Worm (Caenorhabditis elegans): ENCODE data around the gene rnh-1.2.

Gene rnh-1.2

ce11 chrII:9807519-9807972 is 34.3 kb downstream of the rnh-1.2 start, which contains the start of gene cyp-13A8:
cyp-13A8 (minus strand) TSS chrII:9807569.
- TF ChIP-seq snu-23 (GFP tag; optimal IDR thresholded peaks at IDR 0.05), result peak; percentile 23
- peak in 1 of 2 experiments; percentile 39 for TF ChIP-seq lin-35 (GFP tag; optimal IDR thresholded peaks at IDR 0.05)
- peak in 1 of 6 experiments; percentile 43 for TF ChIP-seq elt-3 (tag; optimal IDR thresholded peaks at IDR 0.05)
- TF ChIP-seq unc-30 (tag; optimal IDR thresholded peaks at IDR 0.05), result no peak
- TF ChIP-seq nhr-12 (tag; optimal IDR thresholded peaks at IDR 0.05), result no peak
- peak; percentile 93 for TF ChIP-seq nhr-20 (tag; optimal IDR thresholded peaks at IDR 0.05)
- peak; percentile 31 for TF ChIP-seq nhr-71 (tag; optimal IDR thresholded peaks at IDR 0.05)
- no peak for TF ChIP-seq sptf-1 (tag; optimal IDR thresholded peaks at IDR 0.05)
- peak; percentile 32 for TF ChIP-seq blmp-1 (tag; optimal IDR thresholded peaks at IDR 0.05)
- TF ChIP-seq efl-1 (optimal IDR thresholded peaks at IDR 0.05), result no peak
- peak in 1 of 2 experiments; percentile 91 for TF ChIP-seq efl-1 (GFP tag; optimal IDR thresholded peaks at IDR 0.05 in 1 of 2)
- TF ChIP-seq nhr-85 (tag), result peak; percentile 60
- TF ChIP-seq lin-14 (GFP tag; optimal IDR thresholded peaks at IDR 0.05), result peak; percentile 63
- TF ChIP-seq elt-2 (tag; optimal IDR thresholded peaks at IDR 0.05), result peak; percentile 66
- no peak for TF ChIP-seq tbx-2 (tag; optimal IDR thresholded peaks at IDR 0.05)

DNA sequence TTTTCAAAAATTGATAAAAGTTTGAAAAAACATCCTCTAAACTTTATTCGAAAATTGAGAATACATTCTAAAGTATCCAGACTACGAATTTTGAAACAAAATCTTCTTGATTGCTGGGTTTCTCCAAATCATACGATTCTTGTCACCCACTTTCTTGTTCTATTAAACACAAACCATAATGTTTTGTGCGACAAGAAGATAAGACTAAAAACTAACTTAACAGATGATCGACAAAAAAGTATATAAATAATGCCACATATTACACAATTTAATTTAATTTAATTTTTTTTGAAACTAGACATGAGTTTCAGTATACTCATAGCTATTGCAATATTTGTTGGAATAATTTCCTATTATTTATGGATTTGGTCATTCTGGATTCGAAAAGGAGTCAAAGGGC is 38.5 kb downstream of the rnh-1.2 start, which contains the start of gene cyp-13A7:
TSS of gene cyp-13A7 (plus strand) at position 301 of the 400 bp plus-strand sequence.
- TF ChIP-seq nhr-85 (tag), result peak; percentile 6
- peak; percentile 17 for TF ChIP-seq nhr-20 (tag; optimal IDR thresholded peaks at IDR 0.05)
- TF ChIP-seq mdl-1 (tag; optimal IDR thresholded peaks at IDR 0.05), result no peak
- no peak for TF ChIP-seq swsn-7 (tag; optimal IDR thresholded peaks at IDR 0.05)

DNA sequence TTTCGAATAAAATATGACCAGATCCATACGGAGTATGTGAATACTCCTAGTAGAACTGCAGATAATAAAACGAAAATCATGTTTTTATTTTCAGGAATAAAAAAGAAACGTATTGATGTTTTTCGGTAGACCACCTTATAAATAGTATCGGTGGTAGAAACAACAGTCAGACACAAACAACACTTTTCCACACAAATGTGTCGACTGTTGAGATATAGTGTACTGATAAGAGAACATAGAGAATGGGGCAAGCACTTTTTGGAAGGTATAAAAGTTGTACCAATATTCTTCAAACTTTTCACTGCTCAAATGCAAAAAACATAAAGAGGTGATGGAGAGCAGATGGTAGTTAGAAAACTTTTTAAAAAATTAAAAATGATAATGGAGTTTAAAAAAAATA is 39.2 kb downstream of the rnh-1.2 start, which contains the start of gene cyp-13A6:
TSS of gene cyp-13A6 (minus strand) at position 180 of the 400 bp plus-strand sequence.
- TF ChIP-seq lin-14 (GFP tag; optimal IDR thresholded peaks at IDR 0.05) (peak; percentile 28), sptf-1 (tag; optimal IDR thresholded peaks at IDR 0.05) (no peak), aly-2 (tag; optimal IDR thresholded peaks at IDR 0.05) (no peak), hlh-4 (tag; optimal IDR thresholded peaks at IDR 0.05) (no peak), hlh-17 (GFP tag; optimal IDR thresholded peaks at IDR 0.05; ENCODE audit: borderline replicate concordance) (no peak), elt-2 (tag; optimal IDR thresholded peaks at IDR 0.05) (peak; percentile 21), fos-1 (tag; optimal IDR thresholded peaks at IDR 0.05) (no peak), ces-1 (GFP tag; optimal IDR thresholded peaks at IDR 0.05) (no peak), dsc-1 (tag; optimal IDR thresholded peaks at IDR 0.05) (no peak), nhr-47 (tag; optimal IDR thresholded peaks at IDR 0.05) (no peak), nhr-20 (tag; optimal IDR thresholded peaks at IDR 0.05) (peak; percentile 13), efl-3 (GFP tag; optimal IDR thresholded peaks at IDR 0.05) (no peak), aha-1 (tag; optimal IDR thresholded peaks at IDR 0.05) (no peak), lin-13 (GFP tag; optimal IDR thresholded peaks at IDR 0.05) (no peak), zag-1 (tag; optimal IDR thresholded peaks at IDR 0.05) (no peak)

DNA sequence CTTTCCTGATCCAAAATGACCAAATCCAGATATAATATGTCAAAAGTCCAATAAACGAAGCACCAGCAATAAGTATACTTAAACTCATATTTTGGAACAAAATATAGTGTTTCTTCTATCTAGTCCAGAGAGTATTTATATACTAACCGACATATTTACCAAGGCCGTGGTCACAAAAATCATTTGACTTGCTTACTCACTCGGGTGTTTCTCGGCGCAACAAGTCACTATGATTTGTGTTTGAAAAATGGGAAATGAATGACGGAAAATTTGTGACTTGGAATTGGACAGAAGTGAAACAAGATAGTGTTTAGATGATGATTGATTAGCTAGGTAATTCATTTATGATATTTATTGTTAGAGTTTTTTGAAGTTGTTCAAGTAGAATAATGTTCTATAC is 41.6 kb downstream of the rnh-1.2 start, which contains the start of gene cyp-13A5:
TSS of gene cyp-13A5 (minus strand) at position 112 of the 400 bp plus-strand sequence.
- TF ChIP-seq tbx-2 (tag; optimal IDR thresholded peaks at IDR 0.05) (peak; percentile 11), pax-3 (tag; optimal IDR thresholded peaks at IDR 0.05) (no peak), elt-2 (tag; optimal IDR thresholded peaks at IDR 0.05) (peak; percentile 34), nhr-20 (tag; optimal IDR thresholded peaks at IDR 0.05) (peak; percentile 89), pag-3 (tag; optimal IDR thresholded peaks at IDR 0.05; ENCODE audit: borderline replicate concordance, insufficient read depth) (no peak), hpl-2 (GFP tag; optimal IDR thresholded peaks at IDR 0.05) (no peak), pqm-1 (tag; optimal IDR thresholded peaks at IDR 0.05) (no peak), alr-1 (tag; optimal IDR thresholded peaks at IDR 0.05; ENCODE audit: borderline replicate concordance) (no peak), mdl-1 (tag; optimal IDR thresholded peaks at IDR 0.05) (peak in 1 of 2 experiments; percentile 5), C16A3.4 (tag; optimal IDR thresholded peaks at IDR 0.05) (peak; percentile 0), ces-1 (GFP tag; optimal IDR thresholded peaks at IDR 0.05) (no peak), nhr-85 (tag) (peak; percentile 88), nhr-71 (tag; optimal IDR thresholded peaks at IDR 0.05) (peak; percentile 47), blmp-1 (tag; optimal IDR thresholded peaks at IDR 0.05) (peak; percentile 71), ceh-82 (tag; optimal IDR thresholded peaks at IDR 0.05) (no peak), elt-3 (tag; optimal IDR thresholded peaks at IDR 0.05) (peak in 4 of 6 experiments; percentile 23 to 78 (median 41)), efl-1 (optimal IDR thresholded peaks at IDR 0.05) (no peak), efl-1 (GFP tag; optimal IDR thresholded peaks at IDR 0.05 in 1 of 2) (no peak), sptf-1 (tag; optimal IDR thresholded peaks at IDR 0.05) (no peak), efl-3 (GFP tag; optimal IDR thresholded peaks at IDR 0.05) (no peak), lin-14 (GFP tag; optimal IDR thresholded peaks at IDR 0.05) (peak; percentile 80), snu-23 (GFP tag; optimal IDR thresholded peaks at IDR 0.05) (peak; percentile 56), nhr-90 (tag; optimal IDR thresholded peaks at IDR 0.05; ENCODE audit: poor library complexity) (peak; percentile 27), lin-35 (GFP tag; optimal IDR thresholded peaks at IDR 0.05) (peak in 1 of 2 experiments; percentile 41), hlh-4 (tag; optimal IDR thresholded peaks at IDR 0.05) (no peak)
